Fruit fly (Drosophila melanogaster): ENCODE measurements around the gene CG15170.

CG15170 gene

dm6 chr2L:19009130-19009529 is 19.1 kb upstream of the CG15170 start, which contains the start of gene RpL30 (continued):
- TF ChIP-seq dsx (GFP tag; optimal IDR thresholded peaks at IDR 0.05; ENCODE audit: poor library complexity, severe bottlenecking): peak; percentile 72
- TF ChIP-seq CG10631 (GFP tag; optimal IDR thresholded peaks at IDR 0.05): peak; percentile 33
- 0 out of 3 replicates have a peak, but pooled peaks have one; percentile 44 for TF ChIP-seq CG8119 (GFP tag; IDR thresholded peaks at IDR 0.05)
- peak; percentile 60 for TF ChIP-seq dac (GFP tag; optimal IDR thresholded peaks at IDR 0.05)
- peak; percentile 39 for TF ChIP-seq CG6276 (GFP tag; optimal IDR thresholded peaks at IDR 0.05)
- TF ChIP-seq CG31627 (GFP tag; optimal IDR thresholded peaks at IDR 0.05): peak; percentile 70
- peak; percentile 48 for TF ChIP-seq acj6 (GFP tag; optimal IDR thresholded peaks at IDR 0.05)
- peak; percentile 69 for TF ChIP-seq CG7368 (GFP tag; optimal IDR thresholded peaks at IDR 0.05)
- TF ChIP-seq CG11902 (GFP tag; optimal IDR thresholded peaks at IDR 0.05): peak; percentile 33
- TF ChIP-seq CG6163 (GFP tag; IDR thresholded peaks at IDR 0.05): peak; percentile 91
- TF ChIP-seq CG8632 (GFP tag; optimal IDR thresholded peaks at IDR 0.05): peak; percentile 61
- no peak for TF ChIP-seq Hr38 (GFP tag; optimal IDR thresholded peaks at IDR 0.05)
- TF ChIP-seq CG6854 (GFP tag; optimal IDR thresholded peaks at IDR 0.05): peak; percentile 98

- TF ChIP-seq Sox14 (GFP tag; optimal IDR thresholded peaks at IDR 0.05) (no peak), CG15336 (GFP tag; IDR thresholded peaks at IDR 0.05) (peak; percentile 82), Blimp-1 (GFP tag; optimal IDR thresholded peaks at IDR 0.05) (no peak), Eip78C (GFP tag) (peak; percentile 88), dac (GFP tag; optimal IDR thresholded peaks at IDR 0.05) (no peak), achi (GFP tag; optimal IDR thresholded peaks at IDR 0.05) (peak; percentile 68), CG3919 (GFP tag; optimal IDR thresholded peaks at IDR 0.05) (peak; percentile 63), salr (GFP tag; optimal IDR thresholded peaks at IDR 0.05) (no peak), CG1621 (tag; optimal IDR thresholded peaks at IDR 0.05) (no peak), Hr4 (GFP tag; optimal IDR thresholded peaks at IDR 0.05) (peak; percentile 36), Eip93F (GFP tag; optimal IDR thresholded peaks at IDR 0.05) (no peak), Lpt (GFP tag; optimal IDR thresholded peaks at IDR 0.05) (peak; percentile 28), lz (GFP tag; optimal IDR thresholded peaks at IDR 0.05) (peak; percentile 26), Ets96B (tag; optimal IDR thresholded peaks at IDR 0.05) (peak; percentile 60), spab (GFP tag; optimal IDR thresholded peaks at IDR 0.05) (peak; percentile 24), fkh (GFP tag; optimal IDR thresholded peaks at IDR 0.05) (peak; percentile 76), Smox (GFP tag; optimal IDR thresholded peaks at IDR 0.05) (no peak), CG8319 (GFP tag; optimal IDR thresholded peaks at IDR 0.05) (no peak), ss (GFP tag; optimal IDR thresholded peaks at IDR 0.05) (peak in 1 of 2 experiments; percentile 35), CG4318 (GFP tag; optimal IDR thresholded peaks at IDR 0.05) (no peak), CG10631 (GFP tag; optimal IDR thresholded peaks at IDR 0.05) (peak; percentile 49), CG11294 (GFP tag; IDR thresholded peaks at IDR 0.05) (no peak; the same call in 1 of the 2 replicates), Sox102F (GFP tag; optimal IDR thresholded peaks at IDR 0.05) (no peak), pdm3 (GFP tag; optimal IDR thresholded peaks at IDR 0.05) (no peak), topi (GFP tag; optimal IDR thresholded peaks at IDR 0.05) (peak; percentile 34), CG32006 (GFP tag; optimal IDR thresholded peaks at IDR 0.05) (peak; percentile 53), Ets21C (GFP tag; optimal IDR thresholded peaks at IDR 0.05) (no peak), acj6 (GFP tag; optimal IDR thresholded peaks at IDR 0.05) (peak; percentile 43), Hr38 (GFP tag; optimal IDR thresholded peaks at IDR 0.05) (no peak), Sox15 (GFP tag; optimal IDR thresholded peaks at IDR 0.05) (no peak), CG3032 (tag; optimal IDR thresholded peaks at IDR 0.05) (peak; percentile 54), CG9139 (GFP tag; optimal IDR thresholded peaks at IDR 0.05) (peak; percentile 45), net (GFP tag; optimal IDR thresholded peaks at IDR 0.05) (peak; percentile 63), OdsH (GFP tag; optimal IDR thresholded peaks at IDR 0.05) (peak; percentile 61), Met (GFP tag; optimal IDR thresholded peaks at IDR 0.05) (peak; percentile 45), CG6854 (GFP tag; optimal IDR thresholded peaks at IDR 0.05) (no peak), CG8632 (GFP tag; optimal IDR thresholded peaks at IDR 0.05) (peak; percentile 42), eg (GFP tag; IDR thresholded peaks at IDR 0.05) (peak; percentile 79), vri (GFP tag; optimal IDR thresholded peaks at IDR 0.05) (peak; percentile 58), cyc (GFP tag; optimal IDR thresholded peaks at IDR 0.05) (no peak), Gug (GFP tag; IDR thresholded peaks at IDR 0.05) (peak; percentile 52; the same call in 1 of the 2 replicates), fd59A (GFP tag; optimal IDR thresholded peaks at IDR 0.05) (no peak), Hr39 (GFP tag; optimal IDR thresholded peaks at IDR 0.05) (no peak)
Measured at dm6 chr2L:19002959-19003371, 12.9 kb upstream of the CG15170 start, which contains the start of gene CG31793. TSS of gene CG31793 (plus strand) at chr2L:19003367.

Data from whole organism, prepupa.